1 fruit fly cellular context compared by ENCODE assay signal in genomic region chr3L:12690337-12691171, dm6.
TF ChIP-seq lines count a peak whose summit lies in the region.

No protein-coding gene starts in this region.

TF ChIP-seq in whole organism, embryonic, 481 proteins besides CTCF, POLR2A, EP300 and RAD21 (continued from another document and continues in another):
- TF ChIP-seq CG2712 (tag; optimal IDR thresholded peaks at IDR 0.05; lab: Kevin White, UChicago) (no peak), CG3838 (GFP tag; optimal IDR thresholded peaks at IDR 0.05; lab: Kevin White, UChicago) (no peak), nerfin-2 (GFP tag; IDR thresholded peaks at IDR 0.05; lab: Robert Waterston, UW; ENCODE audit: partially characterized antibody) (no peak), chm (GFP tag; IDR thresholded peaks at IDR 0.05; lab: Robert Waterston, UW) (peak; percentile 55; the same call in 1 of the 2 replicates), bcd (GFP tag; optimal IDR thresholded peaks at IDR 0.05; lab: Kevin White, UChicago) (no peak), Opbp (GFP tag; IDR thresholded peaks at IDR 0.05; lab: Robert Waterston, UW; ENCODE audit: partially characterized antibody) (no peak), ro (GFP tag; IDR thresholded peaks at IDR 0.05; lab: Robert Waterston, UW) (no peak), sim (GFP tag; IDR thresholded peaks at IDR 0.05; lab: Robert Waterston, UW) (no peak), CG10565 (GFP tag; optimal IDR thresholded peaks at IDR 0.05; lab: Kevin White, UChicago) (no peak), CG16863 (GFP tag; optimal IDR thresholded peaks at IDR 0.05; lab: Kevin White, UChicago) (no peak), mld (GFP tag; IDR thresholded peaks at IDR 0.05; lab: Robert Waterston, UW; ENCODE audit: partially characterized antibody) (no peak), zf30C (GFP tag; optimal IDR thresholded peaks at IDR 0.05; lab: Kevin White, UChicago) (no peak), vfl (GFP tag; optimal IDR thresholded peaks at IDR 0.05; lab: Kevin White, UChicago) (no peak), lilli (GFP tag; optimal IDR thresholded peaks at IDR 0.05; lab: Kevin White, UChicago) (no peak), CG4730 (GFP tag; IDR thresholded peaks at IDR 0.05; lab: Robert Waterston, UW) (no peak), CG17568 (GFP tag; optimal IDR thresholded peaks at IDR 0.05; lab: Kevin White, UChicago) (no peak), Mes4 (GFP tag; optimal IDR thresholded peaks at IDR 0.05; lab: Kevin White, UChicago) (no peak), CG4360 (GFP tag; IDR thresholded peaks at IDR 0.05; lab: Robert Waterston, UW) (peak; percentile 90), Hmr (GFP tag; optimal IDR thresholded peaks at IDR 0.05; lab: Kevin White, UChicago) (no peak), CG6689 (GFP tag; IDR thresholded peaks at IDR 0.05; lab: Robert Waterston, UW) (no peak), pfk (GFP tag; optimal IDR thresholded peaks at IDR 0.05; lab: Kevin White, UChicago) (no peak), BEAF-32 (GFP tag; optimal IDR thresholded peaks at IDR 0.05; lab: Kevin White, UChicago) (no peak), CG10267 (tag; optimal IDR thresholded peaks at IDR 0.05; lab: Kevin White, UChicago) (no peak), CG3847 (GFP tag; IDR thresholded peaks at IDR 0.05; lab: Robert Waterston, UW) (no peak), kay (GFP tag; optimal IDR thresholded peaks at IDR 0.05; lab: Kevin White, UChicago) (no peak), dimm (GFP tag; IDR thresholded peaks at IDR 0.05; lab: Robert Waterston, UW) (no peak), CG10209 (GFP tag; optimal IDR thresholded peaks at IDR 0.05; lab: Kevin White, UChicago) (no peak), CG10366 (GFP tag; IDR thresholded peaks at IDR 0.05; lab: Robert Waterston, UW) (no peak), CG8290 (GFP tag; optimal IDR thresholded peaks at IDR 0.05; lab: Kevin White, UChicago) (no peak), CG8290 (tag; optimal IDR thresholded peaks at IDR 0.05; lab: Kevin White, UChicago) (no peak), fd96Cb (tag; optimal IDR thresholded peaks at IDR 0.05; lab: Kevin White, UChicago) (no peak), CG31441 (GFP tag; IDR thresholded peaks at IDR 0.05; lab: Robert Waterston, UW) (no peak), Hr51 (GFP tag; optimal IDR thresholded peaks at IDR 0.05; lab: Kevin White, UChicago) (no peak), CG12391 (tag; optimal IDR thresholded peaks at IDR 0.05; lab: Kevin White, UChicago) (no peak), D (optimal IDR thresholded peaks at IDR 0.05; lab: Kevin White, UChicago) (no peak), D (GFP tag; optimal IDR thresholded peaks at IDR 0.05; lab: Kevin White, UChicago) (no peak), fd102C (GFP tag; optimal IDR thresholded peaks at IDR 0.05; lab: Kevin White, UChicago) (no peak), CG6791 (GFP tag; IDR thresholded peaks at IDR 0.05; lab: Robert Waterston, UW; ENCODE audit: partially characterized antibody) (no peak), salm (tag; optimal IDR thresholded peaks at IDR 0.05; lab: Kevin White, UChicago) (no peak), HLH54F (GFP tag; optimal IDR thresholded peaks at IDR 0.05; lab: Kevin White, UChicago) (no peak), Ptx1 (GFP tag; IDR thresholded peaks at IDR 0.05; lab: Robert Waterston, UW) (no peak), Oaz (GFP tag; IDR thresholded peaks at IDR 0.05; lab: Robert Waterston, UW) (0 out of 2 replicates have a peak, but pooled peaks have one; percentile 14), CG7786 (GFP tag; optimal IDR thresholded peaks at IDR 0.05; lab: Kevin White, UChicago) (no peak), hkb (optimal IDR thresholded peaks at IDR 0.05; lab: Kevin White, UChicago) (no peak), hkb (GFP tag; IDR thresholded peaks at IDR 0.05; lab: Robert Waterston, UW) (no peak), CG13775 (GFP tag; optimal IDR thresholded peaks at IDR 0.05; lab: Kevin White, UChicago) (no peak), Dbx (GFP tag; IDR thresholded peaks at IDR 0.05; lab: Robert Waterston, UW) (no peak), CG42726 (GFP tag; IDR thresholded peaks at IDR 0.05; lab: Robert Waterston, UW; ENCODE audit: partially characterized antibody) (no peak), Bteb2 (GFP tag; optimal IDR thresholded peaks at IDR 0.05; lab: Kevin White, UChicago) (no peak), Nf-YC (tag; optimal IDR thresholded peaks at IDR 0.05; lab: Kevin White, UChicago) (peak; percentile 96), rib (GFP tag; IDR thresholded peaks at IDR 0.05; lab: Robert Waterston, UW) (no peak), her (GFP tag; optimal IDR thresholded peaks at IDR 0.05; lab: Kevin White, UChicago) (no peak), CG11456 (GFP tag; IDR thresholded peaks at IDR 0.05; lab: Robert Waterston, UW) (no peak), Drgx (GFP tag; IDR thresholded peaks at IDR 0.05; lab: Robert Waterston, UW) (no peak), CG12071 (GFP tag; optimal IDR thresholded peaks at IDR 0.05; lab: Kevin White, UChicago) (no peak), kni (GFP tag; optimal IDR thresholded peaks at IDR 0.05; lab: Kevin White, UChicago) (peak; percentile 17), Tbp (GFP tag; optimal IDR thresholded peaks at IDR 0.05; lab: Kevin White, UChicago) (no peak), ewg (GFP tag; optimal IDR thresholded peaks at IDR 0.05; lab: Kevin White, UChicago) (peak; percentile 4), CG7556 (GFP tag; optimal IDR thresholded peaks at IDR 0.05; lab: Kevin White, UChicago) (no peak), ttk (GFP tag; IDR thresholded peaks at IDR 0.05; lab: Robert Waterston, UW) (peak; percentile 37; the same call in 1 of the 2 replicates), CG11695 (GFP tag; IDR thresholded peaks at IDR 0.05; lab: Robert Waterston, UW) (no peak), pita (GFP tag; optimal IDR thresholded peaks at IDR 0.05; lab: Kevin White, UChicago) (no peak), slp2 (GFP tag; optimal IDR thresholded peaks at IDR 0.05; lab: Kevin White, UChicago) (no peak), CG12219 (GFP tag; optimal IDR thresholded peaks at IDR 0.05; lab: Kevin White, UChicago) (no peak), CG3163 (GFP tag; optimal IDR thresholded peaks at IDR 0.05; lab: Kevin White, UChicago) (no peak), CG6654 (GFP tag; optimal IDR thresholded peaks at IDR 0.05; lab: Kevin White, UChicago) (no peak), NC2α (GFP tag; optimal IDR thresholded peaks at IDR 0.05; lab: Kevin White, UChicago) (no peak), CG7372 (GFP tag; IDR thresholded peaks at IDR 0.05; lab: Robert Waterston, UW) (no peak), chinmo (GFP tag; IDR thresholded peaks at IDR 0.05; lab: Robert Waterston, UW; ENCODE audit: partially characterized antibody) (0 out of 4 replicates have a peak, but pooled peaks have one; percentile 63), Trl (optimal IDR thresholded peaks at IDR 0.05; lab: Kevin White, UChicago) (peak; percentile 14 to 25), Trl (GFP tag; optimal IDR thresholded peaks at IDR 0.05; lab: Kevin White, UChicago) (no peak), CG13296 (GFP tag; optimal IDR thresholded peaks at IDR 0.05; lab: Kevin White, UChicago) (no peak), Nf-YB (GFP tag; optimal IDR thresholded peaks at IDR 0.05; lab: Kevin White, UChicago) (peak; percentile 93), CG32772 (GFP tag; IDR thresholded peaks at IDR 0.05; lab: Robert Waterston, UW) (no peak), CG8089 (GFP tag; optimal IDR thresholded peaks at IDR 0.05; lab: Kevin White, UChicago) (no peak), Jarid2 (GFP tag; optimal IDR thresholded peaks at IDR 0.05; lab: Kevin White, UChicago) (peak; percentile 45), pzg (GFP tag; optimal IDR thresholded peaks at IDR 0.05; lab: Kevin White, UChicago) (no peak), hbn (GFP tag; IDR thresholded peaks at IDR 0.05; lab: Robert Waterston, UW; ENCODE audit: partially characterized antibody) (no peak), sug (tag; optimal IDR thresholded peaks at IDR 0.05; lab: Kevin White, UChicago) (no peak), tna (GFP tag; IDR thresholded peaks at IDR 0.05; lab: Robert Waterston, UW; ENCODE audit: partially characterized antibody) (no peak), Atf6 (GFP tag; IDR thresholded peaks at IDR 0.05; lab: Robert Waterston, UW) (no peak), CG9817 (tag; optimal IDR thresholded peaks at IDR 0.05; lab: Kevin White, UChicago) (no peak), CG11504 (tag; optimal IDR thresholded peaks at IDR 0.05; lab: Kevin White, UChicago) (peak; percentile 42), caup (GFP tag; optimal IDR thresholded peaks at IDR 0.05; lab: Kevin White, UChicago; ENCODE audit: severe bottlenecking) (peak; percentile 10), CG7963 (GFP tag; IDR thresholded peaks at IDR 0.05; lab: Robert Waterston, UW; ENCODE audit: partially characterized antibody) (no peak), emc (GFP tag; optimal IDR thresholded peaks at IDR 0.05; lab: Kevin White, UChicago) (no peak), mirr (GFP tag; optimal IDR thresholded peaks at IDR 0.05; lab: Kevin White, UChicago) (peak; percentile 99), CG2202 (tag; optimal IDR thresholded peaks at IDR 0.05; lab: Kevin White, UChicago) (no peak), NK7.1 (GFP tag; optimal IDR thresholded peaks at IDR 0.05; lab: Kevin White, UChicago) (no peak), CG34376 (GFP tag; optimal IDR thresholded peaks at IDR 0.05; lab: Kevin White, UChicago) (no peak), CG32767 (GFP tag; IDR thresholded peaks at IDR 0.05; lab: Robert Waterston, UW) (no peak), CG4820 (GFP tag; optimal IDR thresholded peaks at IDR 0.05; lab: Kevin White, UChicago) (no peak), fu2 (GFP tag; optimal IDR thresholded peaks at IDR 0.05; lab: Kevin White, UChicago) (no peak), CG3726 (GFP tag; IDR thresholded peaks at IDR 0.05; lab: Robert Waterston, UW) (no peak), Deaf1 (tag; optimal IDR thresholded peaks at IDR 0.05; lab: Kevin White, UChicago) (peak; percentile 91), gsb-n (tag; optimal IDR thresholded peaks at IDR 0.05; lab: Kevin White, UChicago) (no peak), CG6854 (GFP tag; optimal IDR thresholded peaks at IDR 0.05; lab: Kevin White, UChicago) (no peak), CG13287 (GFP tag; IDR thresholded peaks at IDR 0.05; lab: Robert Waterston, UW; ENCODE audit: partially characterized antibody) (no peak), CG6683 (GFP tag; optimal IDR thresholded peaks at IDR 0.05; lab: Kevin White, UChicago) (no peak), MESR4 (GFP tag; optimal IDR thresholded peaks at IDR 0.05; lab: Kevin White, UChicago) (no peak), CG6813 (GFP tag; optimal IDR thresholded peaks at IDR 0.05; lab: Kevin White, UChicago) (no peak), CG11093 (GFP tag; IDR thresholded peaks at IDR 0.05; lab: Robert Waterston, UW) (no peak), abd-A (tag; optimal IDR thresholded peaks at IDR 0.05; lab: Kevin White, UChicago) (peak; percentile 69), Dll (GFP tag; IDR thresholded peaks at IDR 0.05; lab: Robert Waterston, UW; ENCODE audit: partially characterized antibody) (no peak), dmrt11E (tag; optimal IDR thresholded peaks at IDR 0.05; lab: Kevin White, UChicago) (no peak), CG18476 (GFP tag; optimal IDR thresholded peaks at IDR 0.05; lab: Kevin White, UChicago) (no peak), Mad (GFP tag; optimal IDR thresholded peaks at IDR 0.05; lab: Kevin White, UChicago) (no peak), nom (GFP tag; optimal IDR thresholded peaks at IDR 0.05; lab: Kevin White, UChicago) (no peak), Eip74EF (GFP tag; optimal IDR thresholded peaks at IDR 0.05; lab: Kevin White, UChicago) (no peak), CoRest (tag; optimal IDR thresholded peaks at IDR 0.05; lab: Kevin White, UChicago) (peak; percentile 4), CG13123 (GFP tag; optimal IDR thresholded peaks at IDR 0.05; lab: Kevin White, UChicago) (no peak), trem (tag; optimal IDR thresholded peaks at IDR 0.05; lab: Kevin White, UChicago) (no peak), NC2β (GFP tag; optimal IDR thresholded peaks at IDR 0.05; lab: Kevin White, UChicago) (no peak), CG1832 (GFP tag; optimal IDR thresholded peaks at IDR 0.05; lab: Kevin White, UChicago) (peak; percentile 83), eve (GFP tag; optimal IDR thresholded peaks at IDR 0.05; lab: Kevin White, UChicago) (no peak), Lhr (GFP tag; optimal IDR thresholded peaks at IDR 0.05; lab: Kevin White, UChicago) (no peak), CrebB (tag; optimal IDR thresholded peaks at IDR 0.05; lab: Kevin White, UChicago) (no peak), ato (GFP tag; IDR thresholded peaks at IDR 0.05; lab: Robert Waterston, UW; ENCODE audit: partially characterized antibody) (no peak), HLH3B (GFP tag; IDR thresholded peaks at IDR 0.05; lab: Robert Waterston, UW) (no peak), CG14014 (GFP tag; IDR thresholded peaks at IDR 0.05; lab: Robert Waterston, UW) (no peak), chif (GFP tag; optimal IDR thresholded peaks at IDR 0.05; lab: Kevin White, UChicago) (no peak), CG10979 (tag; optimal IDR thresholded peaks at IDR 0.05; lab: Kevin White, UChicago) (no peak), sna (GFP tag; IDR thresholded peaks at IDR 0.05; lab: Robert Waterston, UW; ENCODE audit: partially characterized antibody) (peak; percentile 40; the same call in 1 of the 2 replicates), CG1647 (GFP tag; optimal IDR thresholded peaks at IDR 0.05; lab: Kevin White, UChicago) (no peak), repo (GFP tag; optimal IDR thresholded peaks at IDR 0.05; lab: Kevin White, UChicago) (no peak), Dip3 (GFP tag; optimal IDR thresholded peaks at IDR 0.05; lab: Kevin White, UChicago) (no peak), Adf1 (GFP tag; IDR thresholded peaks at IDR 0.05; lab: Robert Waterston, UW) (peak; percentile 75), CG8765 (GFP tag; IDR thresholded peaks at IDR 0.05; lab: Robert Waterston, UW) (no peak), mam (GFP tag; optimal IDR thresholded peaks at IDR 0.05; lab: Kevin White, UChicago) (no peak), Dip2 (GFP tag; IDR thresholded peaks at IDR 0.05; lab: Robert Waterston, UW) (no peak), schlank (tag; optimal IDR thresholded peaks at IDR 0.05; lab: Kevin White, UChicago) (no peak), CG7357 (GFP tag; IDR thresholded peaks at IDR 0.05; lab: Robert Waterston, UW) (no peak), CG8281 (tag; optimal IDR thresholded peaks at IDR 0.05; lab: Kevin White, UChicago) (no peak), shn (GFP tag; optimal IDR thresholded peaks at IDR 0.05; lab: Kevin White, UChicago) (no peak), chn (GFP tag; optimal IDR thresholded peaks at IDR 0.05; lab: Kevin White, UChicago) (no peak), da (GFP tag; optimal IDR thresholded peaks at IDR 0.05; lab: Kevin White, UChicago) (no peak), pnt (GFP tag; optimal IDR thresholded peaks at IDR 0.05; lab: Kevin White, UChicago) (no peak), CG10321 (GFP tag; IDR thresholded peaks at IDR 0.05; lab: Robert Waterston, UW) (peak; percentile 93)
